Fruit fly (Drosophila melanogaster) whole organism, adult: Measurements from ENCODE around the gene CG2278.

ENCODE experiments used
- CG11617 ChIP-seq: fragments of 200-800 bp; sonication (Bioruptor generic); optimal IDR thresholded peaks from 2 replicates; lab custom pipeline; 2017; ENCODE audit warnings: mild to moderate bottlenecking, missing biosample characterization, missing genetic modification reagents, missing genetic modification characterization
- CG12768 ChIP-seq: fragments of 200-800 bp; sonication (Bioruptor generic); optimal IDR thresholded peaks from 2 replicates; lab custom pipeline; 2017; ENCODE audit warnings: missing biosample characterization, missing genetic modification characterization, mild to moderate bottlenecking, moderate library complexity, missing genetic modification reagents
- CG14711 ChIP-seq: fragments of 200-800 bp; sonication (Bioruptor generic); optimal IDR thresholded peaks from 2 replicates; lab custom pipeline; 2018; ENCODE audit warnings: missing biosample characterization, mild to moderate bottlenecking, missing genetic modification characterization, moderate library complexity
- CG1620 ChIP-seq: fragments of 200-800 bp; sonication (Bioruptor generic); optimal IDR thresholded peaks from 2 replicates; lab custom pipeline; 2016; ENCODE audit warnings: missing biosample characterization, missing genetic modification characterization
- CG33017 ChIP-seq: fragments of 200-800 bp; sonication (Bioruptor generic); optimal IDR thresholded peaks from 2 replicates; lab custom pipeline; 2018; ENCODE audit warnings: missing biosample characterization, mild to moderate bottlenecking, missing genetic modification characterization, moderate library complexity
- CG5204 ChIP-seq: fragments of 200-800 bp; sonication (Bioruptor generic); optimal IDR thresholded peaks from 2 replicates; lab custom pipeline; 2016; ENCODE audit warnings: missing biosample characterization, missing genetic modification characterization
- CG7045 ChIP-seq: fragments of 200-800 bp; sonication (Bioruptor generic); optimal IDR thresholded peaks from 2 replicates; lab custom pipeline; 2017; ENCODE audit warnings: missing biosample characterization, mild to moderate bottlenecking, missing genetic modification characterization
- CG7101 ChIP-seq: fragments of 200-800 bp; sonication (Bioruptor generic); optimal IDR thresholded peaks from 2 replicates; lab custom pipeline; 2018; ENCODE audit warnings: missing biosample characterization, mild to moderate bottlenecking, missing genetic modification characterization, moderate library complexity
- Clk ChIP-seq: fragments of 200-800 bp; sonication (Bioruptor generic); optimal IDR thresholded peaks from 2 replicates; lab custom pipeline; 2017; ENCODE audit warnings: missing biosample characterization, missing genetic modification characterization
- Crg-1 ChIP-seq: fragments of 200-800 bp; sonication (Bioruptor generic); optimal IDR thresholded peaks from 2 replicates; lab custom pipeline; 2016; ENCODE audit warnings: missing biosample characterization, missing genetic modification characterization
- Hr96 ChIP-seq: fragments of 200-800 bp; sonication (Bioruptor generic); optimal IDR thresholded peaks from 2 replicates; lab custom pipeline; 2016; ENCODE audit warnings: missing biosample characterization, missing genetic modification characterization
- Mnt ChIP-seq: fragments of 200-800 bp; sonication (Bioruptor generic); optimal IDR thresholded peaks from 2 replicates; lab custom pipeline; 2016; ENCODE audit warnings: missing biosample characterization, mild to moderate bottlenecking, missing genetic modification characterization
- bab1 ChIP-seq: fragments of 200-800 bp; sonication (Bioruptor generic); optimal IDR thresholded peaks from 3 replicates; lab custom pipeline; 2019; ENCODE audit warnings: missing biosample characterization, mild to moderate bottlenecking, missing genetic modification characterization, moderate library complexity
- cic ChIP-seq: fragments of 200-800 bp; sonication (Bioruptor generic); optimal IDR thresholded peaks from 2 replicates; lab custom pipeline; 2017; ENCODE audit warnings: missing biosample characterization, mild to moderate bottlenecking, missing genetic modification characterization, moderate library complexity
- cnc ChIP-seq, 2 experiments: fragments of >200 bp; optimal IDR thresholded peaks; 2 replicates each; lab custom pipeline; 2017
- kay ChIP-seq: fragments of 200-800 bp; sonication (Bioruptor generic); peaks from one replicate; lab custom pipeline; 2016; ENCODE audit warnings: missing biosample characterization, missing genetic modification characterization, borderline replicate concordance
- ovo ChIP-seq: fragments of 200-800 bp; sonication (Bioruptor generic); optimal IDR thresholded peaks from 2 replicates; lab custom pipeline; 2016; ENCODE audit warnings: missing biosample characterization, missing genetic modification characterization
- pad ChIP-seq: fragments of 200-800 bp; sonication (Bioruptor generic); optimal IDR thresholded peaks from 3 replicates; lab custom pipeline; 2017; ENCODE audit warnings: missing biosample characterization, missing genetic modification characterization, mild to moderate bottlenecking, moderate library complexity, missing genetic modification reagents
- tj ChIP-seq: fragments of 200-800 bp; sonication (Bioruptor generic); optimal IDR thresholded peaks from 3 replicates; lab custom pipeline; 2017; ENCODE audit warnings: missing biosample characterization, mild to moderate bottlenecking, missing genetic modification characterization, moderate library complexity
- toe ChIP-seq: fragments of 200-800 bp; sonication (Bioruptor generic); optimal IDR thresholded peaks from 2 replicates; lab custom pipeline; 2016; ENCODE audit warnings: missing biosample characterization, missing genetic modification characterization

CG2278 gene

DNA sequence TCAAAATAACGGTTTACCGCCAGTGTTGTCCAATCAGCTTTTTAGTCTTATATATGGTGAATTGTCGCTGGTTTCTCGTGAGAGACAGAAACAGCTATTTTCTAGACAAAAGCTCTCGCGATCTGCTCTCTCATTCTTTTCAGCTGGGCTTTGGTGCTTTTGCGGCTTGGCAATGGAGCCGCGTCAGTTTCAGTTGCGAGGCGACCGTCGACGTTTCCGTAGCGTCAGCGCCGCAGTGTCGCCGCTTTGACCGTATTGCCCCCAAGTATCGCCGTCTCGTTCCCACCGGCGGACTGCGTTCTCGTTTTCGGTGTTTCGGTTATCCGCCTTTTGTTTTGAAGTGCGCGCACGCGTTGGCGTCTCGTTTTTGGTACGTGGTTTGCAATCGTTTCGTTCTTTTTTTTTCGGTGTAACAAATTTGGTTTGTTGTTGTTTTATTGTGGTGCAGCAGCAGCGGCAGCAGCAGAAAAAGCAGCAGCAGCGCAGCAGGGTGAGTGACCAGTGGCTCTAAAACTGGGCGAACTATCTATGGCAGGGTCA is 23.0 kb upstream of the CG2278 start:
- TF ChIP-seq bab1 (GFP tag; lab: Kevin White, UChicago) (peak; percentile 87), CG14711 (tag; lab: Kevin White, UChicago) (no peak), CG33017 (tag; lab: Kevin White, UChicago) (no peak), cnc (optimal IDR thresholded peaks at IDR 0.05; lab: Kevin White, UChicago) (no peak), CG11617 (GFP tag; lab: Kevin White, UChicago) (no peak), Crg-1 (GFP tag; lab: Kevin White, UChicago) (no peak), CG7045 (GFP tag; lab: Kevin White, UChicago) (no peak), Hr96 (GFP tag; lab: Kevin White, UChicago) (no peak), CG1620 (GFP tag; lab: Kevin White, UChicago) (peak; percentile 18), kay (peak; percentile 85), ovo (GFP tag; lab: Kevin White, UChicago) (peak; percentile 90), Mnt (GFP tag; lab: Kevin White, UChicago) (peak; percentile 16), cic (GFP tag; lab: Kevin White, UChicago) (no peak), CG7101 (tag; lab: Kevin White, UChicago) (peak; percentile 22), pad (GFP tag; lab: Kevin White, UChicago) (peak; percentile 8), CG12768 (GFP tag; lab: Kevin White, UChicago) (peak; percentile 28), tj (peak; percentile 74), toe (GFP tag; lab: Kevin White, UChicago) (peak; percentile 30), CG5204 (no peak), Clk (GFP tag; lab: Kevin White, UChicago) (no peak)

DNA sequence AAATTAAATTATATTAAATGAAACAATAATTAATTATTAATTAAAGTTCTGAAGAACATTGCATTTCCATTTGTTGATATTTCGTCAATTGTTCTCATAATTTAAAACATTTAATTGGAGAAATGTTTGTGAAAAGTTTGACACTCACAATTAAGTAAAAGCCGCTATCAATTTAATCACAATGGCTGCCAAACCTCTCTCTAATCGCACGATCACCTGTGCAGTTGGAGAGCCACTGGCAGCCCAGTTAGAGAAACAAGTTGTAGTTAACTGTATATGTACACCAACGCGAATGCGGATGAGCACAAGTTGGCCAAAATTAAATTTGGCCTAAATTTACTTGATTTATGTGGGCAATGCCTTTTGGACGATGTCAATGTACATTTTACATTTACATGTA is 22.1 kb upstream of the CG2278 start:
- TF ChIP-seq pad (GFP tag; lab: Kevin White, UChicago) = no peak
- no peak for TF ChIP-seq CG5204
- no peak for TF ChIP-seq CG7101 (tag; lab: Kevin White, UChicago)
- no peak for TF ChIP-seq CG7045 (GFP tag; lab: Kevin White, UChicago)
- TF ChIP-seq ovo (GFP tag; lab: Kevin White, UChicago) = no peak
- no peak for TF ChIP-seq cic (GFP tag; lab: Kevin White, UChicago)
- TF ChIP-seq CG33017 (tag; lab: Kevin White, UChicago) = no peak
- no peak for TF ChIP-seq kay
- no peak for TF ChIP-seq toe (GFP tag; lab: Kevin White, UChicago)
- TF ChIP-seq Clk (GFP tag; lab: Kevin White, UChicago) = no peak
- TF ChIP-seq Crg-1 (GFP tag; lab: Kevin White, UChicago) = no peak
- TF ChIP-seq Mnt (GFP tag; lab: Kevin White, UChicago) = no peak
- TF ChIP-seq cnc (optimal IDR thresholded peaks at IDR 0.05; lab: Kevin White, UChicago) = no peak
- TF ChIP-seq tj = no peak
- TF ChIP-seq CG14711 (tag; lab: Kevin White, UChicago) = no peak
- no peak for TF ChIP-seq bab1 (GFP tag; lab: Kevin White, UChicago)
- TF ChIP-seq CG11617 (GFP tag; lab: Kevin White, UChicago) = no peak

DNA sequence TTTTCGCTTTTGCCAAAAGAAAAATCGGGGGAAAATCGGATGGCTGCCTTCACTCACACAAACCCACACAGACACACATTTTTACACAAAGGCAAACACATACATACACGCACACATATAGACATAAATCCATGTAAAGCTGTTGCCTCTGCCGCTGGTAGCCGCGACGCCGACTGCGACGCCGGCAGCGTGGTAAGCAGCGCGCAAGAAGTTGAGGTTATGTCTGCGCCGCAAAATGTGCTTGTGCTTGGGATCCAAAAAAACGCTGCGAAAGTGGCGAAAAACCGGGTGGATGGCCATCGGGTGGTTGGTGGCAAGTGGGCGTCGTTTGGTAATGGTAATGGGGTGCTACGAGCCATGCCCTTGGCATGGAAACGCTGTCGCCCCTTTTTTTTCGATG is 9.8 kb upstream of the CG2278 start:
- TF ChIP-seq CG7045 (GFP tag; lab: Kevin White, UChicago) = no peak
- no peak for TF ChIP-seq Mnt (GFP tag; lab: Kevin White, UChicago)
- no peak for TF ChIP-seq tj
- no peak for TF ChIP-seq CG12768 (GFP tag; lab: Kevin White, UChicago)
- no peak for TF ChIP-seq CG33017 (tag; lab: Kevin White, UChicago)
- TF ChIP-seq Crg-1 (GFP tag; lab: Kevin White, UChicago) = no peak
- TF ChIP-seq cic (GFP tag; lab: Kevin White, UChicago) = no peak
- no peak for TF ChIP-seq CG1620 (GFP tag; lab: Kevin White, UChicago)
- no peak for TF ChIP-seq cnc (optimal IDR thresholded peaks at IDR 0.05; lab: Kevin White, UChicago)
- no peak for TF ChIP-seq Hr96 (GFP tag; lab: Kevin White, UChicago)
- no peak for TF ChIP-seq Clk (GFP tag; lab: Kevin White, UChicago)
- TF ChIP-seq kay = no peak
- TF ChIP-seq CG7101 (tag; lab: Kevin White, UChicago) = no peak
- no peak for TF ChIP-seq CG14711 (tag; lab: Kevin White, UChicago)
- TF ChIP-seq bab1 (GFP tag; lab: Kevin White, UChicago) = no peak
- no peak for TF ChIP-seq toe (GFP tag; lab: Kevin White, UChicago)
- TF ChIP-seq pad (GFP tag; lab: Kevin White, UChicago) = no peak
- TF ChIP-seq CG11617 (GFP tag; lab: Kevin White, UChicago) = no peak

DNA sequence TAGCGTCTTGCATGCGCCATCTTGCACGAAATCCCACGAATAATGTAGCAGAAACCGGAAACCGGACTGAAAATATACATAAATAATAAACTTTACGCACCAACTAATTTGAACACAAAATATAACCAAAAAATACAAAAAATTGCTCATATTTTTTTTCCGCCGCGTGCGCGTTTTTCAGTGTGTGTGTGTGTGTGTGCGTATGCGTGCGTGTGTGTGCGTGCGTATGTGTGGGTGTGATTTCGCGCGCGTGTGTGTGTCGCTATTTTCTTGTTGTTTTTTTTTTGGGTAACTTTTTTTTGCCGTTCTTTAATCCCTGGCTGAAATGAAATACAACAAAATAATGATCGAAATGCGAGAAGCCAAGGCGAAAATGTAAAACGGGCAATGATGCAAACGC is 8.9 kb upstream of the CG2278 start:
- TF ChIP-seq Hr96 (GFP tag; lab: Kevin White, UChicago) = no peak

DNA sequence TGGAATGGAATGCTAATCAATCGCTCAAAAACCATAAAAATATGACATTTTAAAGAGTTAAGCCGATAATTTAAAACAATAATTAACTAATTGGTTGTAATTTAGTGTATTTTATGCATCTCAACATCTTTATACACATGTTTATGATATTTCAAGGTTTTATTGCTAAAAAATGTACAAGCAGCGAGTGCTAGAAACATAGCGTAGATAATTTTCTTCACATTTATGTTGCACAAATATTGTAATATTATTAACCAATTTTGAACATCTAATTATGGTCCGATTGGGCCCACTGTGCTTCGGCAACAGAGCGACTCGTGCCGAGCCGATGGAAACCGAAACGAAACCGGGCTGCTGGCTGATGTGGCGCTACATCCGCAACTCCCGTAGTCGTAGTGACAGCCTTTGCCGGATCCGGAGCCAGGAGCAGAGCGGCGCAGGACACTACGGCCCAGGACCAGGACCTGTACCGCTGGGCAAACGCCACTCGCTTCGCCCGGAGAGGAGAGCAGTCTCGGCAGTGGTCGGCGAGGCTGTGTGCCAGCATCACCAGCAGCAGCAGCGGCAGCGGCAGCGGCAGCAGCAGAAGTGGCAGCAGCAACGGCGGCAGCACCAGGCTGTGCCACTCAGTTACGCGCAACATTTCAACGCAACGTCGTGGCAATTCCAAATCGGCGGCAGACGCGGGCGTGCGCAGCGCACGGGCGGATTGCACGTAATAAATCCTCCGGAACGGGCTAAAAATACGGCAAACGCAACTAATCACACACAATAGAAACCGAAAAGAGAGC is 8.3 kb upstream of the CG2278 start, which contains the start of gene sdt:
Gene sdt (plus strand): TSS at position 385 of the 791 bp plus-strand sequence.
- TF ChIP-seq toe (GFP tag; lab: Kevin White, UChicago) (no peak), CG12768 (GFP tag; lab: Kevin White, UChicago) (no peak), CG1620 (GFP tag; lab: Kevin White, UChicago) (no peak), cic (GFP tag; lab: Kevin White, UChicago) (no peak), Hr96 (GFP tag; lab: Kevin White, UChicago) (no peak), CG5204 (no peak), pad (GFP tag; lab: Kevin White, UChicago) (no peak), CG7045 (GFP tag; lab: Kevin White, UChicago) (no peak), Clk (GFP tag; lab: Kevin White, UChicago) (no peak), kay (no peak), bab1 (GFP tag; lab: Kevin White, UChicago) (no peak), cnc (optimal IDR thresholded peaks at IDR 0.05; lab: Kevin White, UChicago) (no peak), tj (no peak), CG14711 (tag; lab: Kevin White, UChicago) (no peak), Crg-1 (GFP tag; lab: Kevin White, UChicago) (no peak), CG33017 (tag; lab: Kevin White, UChicago) (no peak), CG11617 (GFP tag; lab: Kevin White, UChicago) (no peak)
